Fruit fly (Drosophila melanogaster) whole organism: Measurements from ENCODE around the gene mRpS10.

Experiments
- CG8478 ChIP-seq: fragments of >200 bp; optimal IDR thresholded peaks from 2 replicates; lab custom pipeline; 2018; ENCODE audit warnings: inconsistent platforms
- psq ChIP-seq: fragments of >200 bp; optimal IDR thresholded peaks from 2 replicates; lab custom pipeline; 2017

- TF ChIP-seq CG8478 (peak; percentile 65), psq (no peak)
Measured at dm6 chr3R:15243452-15243851, 14.0 kb downstream of the mRpS10 start.
